Fruit fly (Drosophila melanogaster) whole organism, adult: ENCODE results near the gene CG32695.

Source experiments
- CG11617 ChIP-seq: fragments of 200-800 bp; sonication (Bioruptor generic); optimal IDR thresholded peaks from 2 replicates; lab custom pipeline; 2017; ENCODE audit warnings: mild to moderate bottlenecking, missing biosample characterization, missing genetic modification reagents, missing genetic modification characterization
- CG12768 ChIP-seq: fragments of 200-800 bp; sonication (Bioruptor generic); optimal IDR thresholded peaks from 2 replicates; lab custom pipeline; 2017; ENCODE audit warnings: missing biosample characterization, missing genetic modification characterization, mild to moderate bottlenecking, moderate library complexity, missing genetic modification reagents
- CG14711 ChIP-seq: fragments of 200-800 bp; sonication (Bioruptor generic); optimal IDR thresholded peaks from 2 replicates; lab custom pipeline; 2018; ENCODE audit warnings: missing biosample characterization, mild to moderate bottlenecking, missing genetic modification characterization, moderate library complexity
- CG1620 ChIP-seq: fragments of 200-800 bp; sonication (Bioruptor generic); optimal IDR thresholded peaks from 2 replicates; lab custom pipeline; 2016; ENCODE audit warnings: missing biosample characterization, missing genetic modification characterization
- CG33017 ChIP-seq: fragments of 200-800 bp; sonication (Bioruptor generic); optimal IDR thresholded peaks from 2 replicates; lab custom pipeline; 2018; ENCODE audit warnings: missing biosample characterization, mild to moderate bottlenecking, missing genetic modification characterization, moderate library complexity
- CG5204 ChIP-seq: fragments of 200-800 bp; sonication (Bioruptor generic); optimal IDR thresholded peaks from 2 replicates; lab custom pipeline; 2016; ENCODE audit warnings: missing biosample characterization, missing genetic modification characterization
- CG7045 ChIP-seq: fragments of 200-800 bp; sonication (Bioruptor generic); optimal IDR thresholded peaks from 2 replicates; lab custom pipeline; 2017; ENCODE audit warnings: missing biosample characterization, mild to moderate bottlenecking, missing genetic modification characterization
- CG7101 ChIP-seq: fragments of 200-800 bp; sonication (Bioruptor generic); optimal IDR thresholded peaks from 2 replicates; lab custom pipeline; 2018; ENCODE audit warnings: missing biosample characterization, mild to moderate bottlenecking, missing genetic modification characterization, moderate library complexity
- Clk ChIP-seq: fragments of 200-800 bp; sonication (Bioruptor generic); optimal IDR thresholded peaks from 2 replicates; lab custom pipeline; 2017; ENCODE audit warnings: missing biosample characterization, missing genetic modification characterization
- Crg-1 ChIP-seq: fragments of 200-800 bp; sonication (Bioruptor generic); optimal IDR thresholded peaks from 2 replicates; lab custom pipeline; 2016; ENCODE audit warnings: missing biosample characterization, missing genetic modification characterization
- Hr96 ChIP-seq: fragments of 200-800 bp; sonication (Bioruptor generic); optimal IDR thresholded peaks from 2 replicates; lab custom pipeline; 2016; ENCODE audit warnings: missing biosample characterization, missing genetic modification characterization
- Mnt ChIP-seq: fragments of 200-800 bp; sonication (Bioruptor generic); optimal IDR thresholded peaks from 2 replicates; lab custom pipeline; 2016; ENCODE audit warnings: missing biosample characterization, mild to moderate bottlenecking, missing genetic modification characterization
- bab1 ChIP-seq: fragments of 200-800 bp; sonication (Bioruptor generic); optimal IDR thresholded peaks from 3 replicates; lab custom pipeline; 2019; ENCODE audit warnings: missing biosample characterization, mild to moderate bottlenecking, missing genetic modification characterization, moderate library complexity
- cic ChIP-seq: fragments of 200-800 bp; sonication (Bioruptor generic); optimal IDR thresholded peaks from 2 replicates; lab custom pipeline; 2017; ENCODE audit warnings: missing biosample characterization, mild to moderate bottlenecking, missing genetic modification characterization, moderate library complexity
- cnc ChIP-seq, 2 experiments: fragments of >200 bp; optimal IDR thresholded peaks; 2 replicates each; lab custom pipeline; 2017
- kay ChIP-seq: fragments of 200-800 bp; sonication (Bioruptor generic); peaks from one replicate; lab custom pipeline; 2016; ENCODE audit warnings: missing biosample characterization, missing genetic modification characterization, borderline replicate concordance
- ovo ChIP-seq: fragments of 200-800 bp; sonication (Bioruptor generic); optimal IDR thresholded peaks from 2 replicates; lab custom pipeline; 2016; ENCODE audit warnings: missing biosample characterization, missing genetic modification characterization
- pad ChIP-seq: fragments of 200-800 bp; sonication (Bioruptor generic); optimal IDR thresholded peaks from 3 replicates; lab custom pipeline; 2017; ENCODE audit warnings: missing biosample characterization, missing genetic modification characterization, mild to moderate bottlenecking, moderate library complexity, missing genetic modification reagents
- tj ChIP-seq: fragments of 200-800 bp; sonication (Bioruptor generic); optimal IDR thresholded peaks from 3 replicates; lab custom pipeline; 2017; ENCODE audit warnings: missing biosample characterization, mild to moderate bottlenecking, missing genetic modification characterization, moderate library complexity
- toe ChIP-seq: fragments of 200-800 bp; sonication (Bioruptor generic); optimal IDR thresholded peaks from 2 replicates; lab custom pipeline; 2016; ENCODE audit warnings: missing biosample characterization, missing genetic modification characterization

The CG32695 gene

DNA sequence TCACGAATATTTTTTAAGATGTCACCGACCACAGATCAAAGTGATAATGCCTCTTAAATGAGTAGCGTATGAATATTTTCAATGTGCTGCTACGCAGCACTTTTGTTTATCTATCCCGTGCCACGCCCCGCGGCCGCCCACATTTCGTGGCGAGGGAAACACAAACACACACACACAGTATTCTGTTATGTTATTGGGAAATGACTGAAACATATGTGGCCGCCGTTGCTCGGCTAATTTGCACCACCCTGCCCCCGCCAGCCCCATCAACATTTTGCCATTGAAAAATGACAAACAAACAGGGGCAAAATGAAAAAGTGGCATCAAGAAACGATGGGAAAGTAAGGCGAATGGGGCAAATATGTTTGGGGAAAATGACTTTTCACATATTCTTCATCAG is 3.4 kb upstream of the CG32695 start:
- TF ChIP-seq bab1 (GFP tag; lab: Kevin White, UChicago) (no peak), CG1620 (GFP tag; lab: Kevin White, UChicago) (no peak), tj (GFP tag; lab: Kevin White, UChicago) (no peak), Crg-1 (GFP tag; lab: Kevin White, UChicago) (no peak), Clk (no peak), CG11617 (GFP tag; lab: Kevin White, UChicago) (no peak), toe (GFP tag; lab: Kevin White, UChicago) (no peak), Hr96 (GFP tag; lab: Kevin White, UChicago) (no peak), CG5204 (GFP tag; lab: Kevin White, UChicago) (no peak), kay (no peak)

DNA sequence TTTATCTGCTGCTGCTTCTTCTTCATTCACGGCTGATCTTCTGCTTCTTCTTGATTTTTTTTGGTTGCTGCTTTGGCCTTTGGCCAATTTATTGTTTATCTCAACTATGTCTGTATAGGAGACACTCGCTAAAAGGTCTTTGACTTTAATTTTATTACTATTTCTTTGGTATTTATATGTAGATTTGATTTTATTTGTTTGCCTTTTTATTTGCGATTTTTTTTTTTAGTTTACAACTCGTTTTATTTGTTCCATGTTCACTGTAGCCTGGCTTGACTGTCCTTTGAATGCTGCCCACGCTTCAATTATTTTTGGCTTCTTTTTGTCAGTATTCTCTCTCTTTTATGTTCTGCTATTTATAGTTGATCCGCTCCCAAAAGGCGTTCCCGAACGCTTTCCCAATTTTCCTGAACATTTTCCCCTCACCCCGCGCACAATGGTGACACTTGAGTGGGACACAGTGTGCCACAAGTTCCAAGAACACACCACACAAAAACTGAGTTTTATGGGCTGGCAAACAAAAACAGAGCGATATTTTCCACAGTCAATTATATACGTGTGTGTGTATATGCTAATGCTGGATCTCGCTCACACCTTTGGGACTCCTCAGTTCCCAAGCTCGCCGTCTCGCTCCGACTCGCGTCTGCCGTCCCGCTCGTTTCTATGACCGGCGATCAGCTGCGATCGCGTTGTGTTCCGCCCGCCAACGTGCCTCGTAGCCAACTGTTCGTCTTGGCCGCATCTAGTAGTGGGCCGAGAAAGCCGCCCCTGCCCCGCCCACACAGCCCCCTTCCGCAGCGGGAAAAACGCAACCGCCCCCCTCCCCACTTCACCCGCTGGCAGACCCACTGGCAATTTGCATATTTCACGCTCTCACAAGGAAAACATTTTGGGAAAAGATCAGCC is 2.3 kb upstream of the CG32695 start, which contains the start of gene CG15247:
TSS of gene CG15247 (minus strand) at position 725 of the 906 bp plus-strand sequence.
- TF ChIP-seq Mnt (GFP tag; lab: Kevin White, UChicago) (no peak), ovo (no peak), CG7045 (GFP tag; lab: Kevin White, UChicago) (no peak), Clk (no peak), CG14711 (peak; percentile 12), CG7101 (peak; percentile 37), cnc (optimal IDR thresholded peaks at IDR 0.05; lab: Kevin White, UChicago) (no peak), Hr96 (GFP tag; lab: Kevin White, UChicago) (no peak)

- no peak for TF ChIP-seq Hr96 (GFP tag; lab: Kevin White, UChicago)
- peak; percentile 9 for TF ChIP-seq cic (GFP tag; lab: Kevin White, UChicago)
- TF ChIP-seq CG14711, result no peak
- peak; percentile 45 for TF ChIP-seq CG7101
- TF ChIP-seq Mnt (GFP tag; lab: Kevin White, UChicago), result peak; percentile 30
Measured at dm6 chrX:9871632-9872031, 2.2 kb downstream of the CG32695 start, which contains the start of gene CG45061. TSS of gene CG45061 (minus strand) at chrX:9871702.

DNA sequence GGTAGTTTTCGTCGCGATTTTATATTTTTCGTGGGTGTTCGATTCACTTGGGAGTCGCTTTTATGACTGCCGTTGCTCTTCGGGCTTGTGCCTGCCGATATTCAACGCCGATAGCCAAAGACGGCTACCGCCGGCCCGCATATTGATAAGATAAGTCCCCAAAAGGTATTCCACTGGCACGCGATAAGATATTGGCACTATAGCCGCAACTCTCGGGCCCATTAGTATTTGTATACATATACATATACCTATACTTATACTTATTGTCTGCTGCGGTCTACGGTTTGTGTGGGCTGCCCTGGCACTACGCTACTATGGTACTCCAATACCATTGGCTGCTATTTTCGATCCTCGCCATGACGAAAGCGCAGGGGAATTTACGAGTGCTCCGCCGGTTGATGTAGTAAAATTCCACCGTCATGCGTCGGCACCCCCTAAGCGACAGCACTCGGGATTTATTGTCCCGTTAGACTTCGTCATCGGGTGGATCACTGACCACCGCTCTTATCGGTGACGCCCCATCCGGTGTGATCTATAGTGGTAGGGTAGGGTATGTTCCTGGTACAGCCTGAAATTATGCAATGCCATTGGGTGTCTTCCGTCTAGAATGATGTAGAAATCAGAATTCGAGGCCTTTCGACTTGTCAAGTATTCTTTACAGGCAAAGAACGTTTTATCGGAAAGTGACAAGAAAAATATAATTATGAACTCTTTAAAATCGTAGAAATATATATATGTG is 5.2 kb downstream of the CG32695 start, which contains the start of gene CG45060:
TSS of gene CG45060 (minus strand) at position 59 of the 739 bp plus-strand sequence.
- TF ChIP-seq cic (GFP tag; lab: Kevin White, UChicago), result peak; percentile 91
- peak; percentile 45 for TF ChIP-seq pad (GFP tag; lab: Kevin White, UChicago)
- peak; percentile 86 for TF ChIP-seq ovo
- TF ChIP-seq bab1 (GFP tag; lab: Kevin White, UChicago), result no peak
- TF ChIP-seq Mnt (GFP tag; lab: Kevin White, UChicago), result peak; percentile 8

dm6 chrX:9864882-9865281 is 9.0 kb downstream of the CG32695 start, which contains the start of gene Ser7:
TSS of gene Ser7 (plus strand) at chrX:9865233.
- TF ChIP-seq CG11617 (GFP tag; lab: Kevin White, UChicago), result no peak
- peak; percentile 70 for TF ChIP-seq cic (GFP tag; lab: Kevin White, UChicago)
- no peak for TF ChIP-seq CG33017 (tag; lab: Kevin White, UChicago)
- peak; percentile 71 for TF ChIP-seq kay
- TF ChIP-seq Hr96 (GFP tag; lab: Kevin White, UChicago), result no peak
- TF ChIP-seq Crg-1 (GFP tag; lab: Kevin White, UChicago), result no peak
- no peak for TF ChIP-seq ovo

DNA sequence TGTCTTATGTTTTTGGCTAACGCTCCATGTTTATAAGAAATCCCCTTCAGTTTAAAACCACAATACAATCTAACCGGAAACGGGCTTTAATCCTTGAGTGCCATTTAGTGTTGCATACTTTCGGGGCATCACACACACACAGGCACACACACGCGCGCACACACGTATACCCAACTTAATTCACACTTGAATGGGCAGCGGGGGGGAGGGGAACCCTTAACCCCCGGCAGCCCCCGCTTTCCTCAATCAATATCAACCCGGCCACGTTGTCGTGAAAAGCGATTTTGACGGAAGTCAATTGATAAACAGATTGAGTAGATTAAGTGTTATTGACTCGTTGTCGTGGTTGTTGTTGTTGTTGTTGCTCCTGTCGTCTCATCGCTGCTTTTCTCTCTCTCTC is 26.3 kb downstream of the CG32695 start:
- no peak for TF ChIP-seq CG1620 (GFP tag; lab: Kevin White, UChicago)
- no peak for TF ChIP-seq bab1 (GFP tag; lab: Kevin White, UChicago)
- TF ChIP-seq cnc (optimal IDR thresholded peaks at IDR 0.05; lab: Kevin White, UChicago), result no peak
- TF ChIP-seq pad (GFP tag; lab: Kevin White, UChicago), result no peak
- no peak for TF ChIP-seq CG14711
- TF ChIP-seq Clk, result no peak
- TF ChIP-seq CG5204 (GFP tag; lab: Kevin White, UChicago), result no peak
- TF ChIP-seq CG11617 (GFP tag; lab: Kevin White, UChicago), result no peak
- TF ChIP-seq cic (GFP tag; lab: Kevin White, UChicago), result no peak
- no peak for TF ChIP-seq CG7045 (GFP tag; lab: Kevin White, UChicago)
- TF ChIP-seq ovo, result no peak
- TF ChIP-seq Crg-1 (GFP tag; lab: Kevin White, UChicago), result no peak
- TF ChIP-seq CG7101, result no peak
- TF ChIP-seq CG33017 (tag; lab: Kevin White, UChicago), result no peak
- no peak for TF ChIP-seq tj (GFP tag; lab: Kevin White, UChicago)
- no peak for TF ChIP-seq toe (GFP tag; lab: Kevin White, UChicago)
- no peak for TF ChIP-seq Hr96 (GFP tag; lab: Kevin White, UChicago)
- no peak for TF ChIP-seq kay
- TF ChIP-seq CG12768, result no peak
